Worm (Caenorhabditis elegans): ENCODE results near the gene ifa-3.
A peak's percentile ranks its signal among the peaks of the same experiment; 100 is the strongest.

ifa-3 gene

ce11 chrX:16300422-16300821 is 30.6 kb upstream of the ifa-3 start:
- TF ChIP-seq ztf-25 (GFP tag; IDR thresholded peaks at IDR 0.05) (peak; percentile 69; the same call in 1 of the 2 replicates), egl-18 (GFP tag; IDR thresholded peaks at IDR 0.05) (no peak), nfya-2 (GFP tag; IDR thresholded peaks at IDR 0.05) (no peak), ztf-18 (tag; optimal IDR thresholded peaks at IDR 0.05) (peak; percentile 23), die-1 (tag; optimal IDR thresholded peaks at IDR 0.05) (peak; percentile 78), akir-1 (GFP tag; optimal IDR thresholded peaks at IDR 0.05) (no peak), cebp-2 (GFP tag; IDR thresholded peaks at IDR 0.05) (0 out of 2 replicates have a peak, but pooled peaks have one; percentile 52), tbp1 (GFP tag; optimal IDR thresholded peaks at IDR 0.05) (peak; percentile 94), rec-8 (tag; optimal IDR thresholded peaks at IDR 0.05) (peak; percentile 19 to 58), mcd-1 (GFP tag; IDR thresholded peaks at IDR 0.05) (no peak), ZK185.1 (tag; optimal IDR thresholded peaks at IDR 0.05; ENCODE audit: poor library complexity, severe bottlenecking) (peak; percentile 72), Y56A3A.18 (GFP tag; IDR thresholded peaks at IDR 0.05) (peak; percentile 78; the same call in 1 of the 2 replicates), B0035.1 (tag; optimal IDR thresholded peaks at IDR 0.05) (no peak), bed-1 (GFP tag; IDR thresholded peaks at IDR 0.05) (no peak), Y95B8A.8 (GFP tag; IDR thresholded peaks at IDR 0.05) (no peak), fkh-3 (tag; optimal IDR thresholded peaks at IDR 0.05) (no peak), F57A8.1 (GFP tag; optimal IDR thresholded peaks at IDR 0.05) (no peak), F22D6.2 (tag; optimal IDR thresholded peaks at IDR 0.05) (no peak), tlf-1 (GFP tag; optimal IDR thresholded peaks at IDR 0.05) (no peak), hlh-12 (tag; optimal IDR thresholded peaks at IDR 0.05) (no peak), T07F8.4 (tag; optimal IDR thresholded peaks at IDR 0.05) (no peak), hmg-20 (GFP tag; IDR thresholded peaks at IDR 0.05) (peak; percentile 48; the same call in 1 of the 2 replicates), ceh-58 (GFP tag; IDR thresholded peaks at IDR 0.05) (no peak), snpc-1.1 (tag; optimal IDR thresholded peaks at IDR 0.05; ENCODE audit: insufficient read depth) (peak; percentile 66), tbx-9 (tag; optimal IDR thresholded peaks at IDR 0.05; ENCODE audit: borderline replicate concordance) (no peak), ztf-3 (GFP tag; optimal IDR thresholded peaks at IDR 0.05) (no peak), unc-62 (GFP tag; optimal IDR thresholded peaks at IDR 0.05) (no peak), madf-8 (GFP tag; conservative IDR thresholded peaks at IDR 0.05) (no peak), T26A5.8 (tag; optimal IDR thresholded peaks at IDR 0.05) (no peak), rpc-1 (optimal IDR thresholded peaks at IDR 0.05) (peak; percentile 83), rpc-1 (tag; optimal IDR thresholded peaks at IDR 0.05) (peak; percentile 86), dpff-1 (tag; optimal IDR thresholded peaks at IDR 0.05) (no peak), atf-7 (tag; optimal IDR thresholded peaks at IDR 0.05) (no peak), hlh-26 (GFP tag; conservative IDR thresholded peaks at IDR 0.05) (no peak), hrde-1 (tag; optimal IDR thresholded peaks at IDR 0.05; ENCODE audit: borderline replicate concordance) (no peak), nfyb-1 (GFP tag; IDR thresholded peaks at IDR 0.05) (no peak), ztf-22 (GFP tag; optimal IDR thresholded peaks at IDR 0.05) (peak; percentile 3), ztf-6 (GFP tag; IDR thresholded peaks at IDR 0.05) (no peak), madf-10 (tag; optimal IDR thresholded peaks at IDR 0.05) (peak; percentile 53), aptf-2 (GFP tag; conservative IDR thresholded peaks at IDR 0.05) (no peak), somi-1 (GFP tag; optimal IDR thresholded peaks at IDR 0.05) (peak; percentile 33), attf-6 (GFP tag; IDR thresholded peaks at IDR 0.05) (peak; percentile 63; the same call in 1 of the 2 replicates), F10E7.11 (tag; optimal IDR thresholded peaks at IDR 0.05) (no peak), lin-26 (GFP tag; IDR thresholded peaks at IDR 0.05) (peak; percentile 89), efl-1 (GFP tag; optimal IDR thresholded peaks at IDR 0.05) (no peak), snpc-1.3 (tag; optimal IDR thresholded peaks at IDR 0.05; ENCODE audit: insufficient read depth) (peak; percentile 74), sea-2 (GFP tag; IDR thresholded peaks at IDR 0.05) (no peak), zim-3 (tag; optimal IDR thresholded peaks at IDR 0.05) (peak; percentile 31), pbrm-1 (GFP tag; IDR thresholded peaks at IDR 0.05) (peak; percentile 75)

All from whole organism, young adult.